Worm (Caenorhabditis elegans) whole organism, late embryonic: ENCODE measurements around the gene glct-6.

Source experiments
- ceh-48 ChIP-seq: sonication (generic microtip); optimal IDR thresholded peaks from 2 replicates; lab custom pipeline; 2016; ENCODE audit warnings: missing genetic modification characterization, inconsistent platforms, missing compliant biosample characterization
- eyg-1 ChIP-seq: sonication (generic microtip); optimal IDR thresholded peaks from 2 replicates; lab custom pipeline; 2016; ENCODE audit warnings: missing genotype, missing genetic modification characterization, missing compliant biosample characterization
- fkh-10 ChIP-seq: fragments of 150-350 bp; optimal IDR thresholded peaks from 2 replicates; lab custom pipeline; 2014; ENCODE audit warnings: missing biosample characterization, missing genetic modification reagents, missing genetic modification characterization
- nfya-1 ChIP-seq: sonication (generic microtip); optimal IDR thresholded peaks from 2 replicates; lab custom pipeline; 2017; ENCODE audit warnings: missing genetic modification characterization, mild to moderate bottlenecking, missing compliant biosample characterization, antibody characterized with exemption, moderate library complexity
- nhr-11 ChIP-seq: fragments of 150-350 bp; optimal IDR thresholded peaks from 2 replicates; lab custom pipeline; 2014; ENCODE audit warnings: missing biosample characterization, missing genetic modification characterization

DNA sequence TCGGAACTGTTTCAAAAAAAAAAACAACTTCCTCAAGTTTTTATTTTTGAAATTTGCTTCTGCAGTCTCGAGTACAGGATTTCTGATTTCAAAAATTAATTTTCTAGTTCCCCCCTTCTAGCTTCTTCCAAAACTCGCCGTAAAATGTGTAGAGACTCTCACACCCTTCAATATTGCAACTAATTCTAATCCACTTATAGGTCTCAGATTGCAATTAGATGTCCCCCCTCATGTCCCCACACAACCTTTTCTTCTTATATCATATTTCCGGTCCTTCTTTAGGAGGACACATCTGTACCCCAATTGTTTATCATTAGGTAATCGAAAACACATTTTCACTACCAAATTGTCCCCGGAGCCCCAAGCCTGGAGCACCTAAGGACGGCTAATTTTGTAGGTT lies 56.5 kb downstream of the glct-6 start:
- no peak for TF ChIP-seq eyg-1 (tag; lab: Kevin White, UChicago)
- TF ChIP-seq nhr-11 (tag; lab: Kevin White, UChicago), result no peak
- no peak for TF ChIP-seq fkh-10
- no peak for TF ChIP-seq nfya-1
- TF ChIP-seq ceh-48 (tag; lab: Kevin White, UChicago), result no peak
